Worm (Caenorhabditis elegans): ENCODE measurements around the gene plep-1.

DNA sequence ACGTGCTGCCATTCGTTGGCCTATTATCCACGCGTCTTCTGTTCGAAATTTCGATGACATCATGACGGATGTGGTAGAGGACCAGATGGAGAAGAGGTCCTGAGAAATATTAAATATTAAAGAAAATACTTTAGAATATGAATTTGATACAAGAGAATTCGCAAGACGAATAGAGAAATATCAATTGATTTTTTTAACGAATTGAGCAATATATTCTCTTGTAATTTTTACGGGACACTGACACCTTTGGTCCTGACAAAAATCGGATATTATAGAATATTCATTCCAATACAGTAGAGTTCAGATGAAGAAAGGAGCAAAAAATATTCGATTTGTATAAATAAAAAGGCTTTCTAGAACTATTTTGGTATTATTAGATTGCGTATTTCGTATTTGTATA lies 23.9 kb downstream of the plep-1 start, which contains the start of gene C01F1.6:
- TF ChIP-seq pha-4 (tag; optimal IDR thresholded peaks at IDR 0.05) (no peak), lin-13 (tag; optimal IDR thresholded peaks at IDR 0.05) (no peak), elt-1 (tag; optimal IDR thresholded peaks at IDR 0.05; ENCODE audit: borderline replicate concordance, insufficient read depth) (no peak), nhr-28 (tag; optimal IDR thresholded peaks at IDR 0.05) (no peak), unc-39 (tag; optimal IDR thresholded peaks at IDR 0.05) (no peak), unc-62 (GFP tag; optimal IDR thresholded peaks at IDR 0.05) (no peak)

All from whole organism, mixed stage, embryonic.